Fruit fly (Drosophila melanogaster): Measurements from ENCODE around the gene Coprox.

Coprox gene

dm6 chr2L:7007564-7007963 is 43.3 kb downstream of the Coprox start (continued):
- TF ChIP-seq dysf (GFP tag; IDR thresholded peaks at IDR 0.05): no peak
- TF ChIP-seq cwo (GFP tag; optimal IDR thresholded peaks at IDR 0.05): no peak
- no peak for TF ChIP-seq HHEX (GFP tag; optimal IDR thresholded peaks at IDR 0.05)
- no peak for TF ChIP-seq CG17186 (GFP tag; optimal IDR thresholded peaks at IDR 0.05)
- TF ChIP-seq CG33213 (GFP tag; optimal IDR thresholded peaks at IDR 0.05): no peak
- TF ChIP-seq CG12391 (tag; optimal IDR thresholded peaks at IDR 0.05): no peak
- TF ChIP-seq dm (GFP tag; optimal IDR thresholded peaks at IDR 0.05): no peak
- no peak for TF ChIP-seq NK7.1 (GFP tag; optimal IDR thresholded peaks at IDR 0.05)
- TF ChIP-seq CG15073 (GFP tag; optimal IDR thresholded peaks at IDR 0.05): no peak
- no peak for TF ChIP-seq exex (tag; optimal IDR thresholded peaks at IDR 0.05)
- TF ChIP-seq CG1647 (GFP tag; optimal IDR thresholded peaks at IDR 0.05): no peak
- TF ChIP-seq bigmax (GFP tag; optimal IDR thresholded peaks at IDR 0.05): peak; percentile 31
- TF ChIP-seq Fer2 (tag; optimal IDR thresholded peaks at IDR 0.05): no peak
- TF ChIP-seq Blimp-1 (GFP tag; optimal IDR thresholded peaks at IDR 0.05): peak; percentile 86
- no peak for TF ChIP-seq hb (GFP tag; IDR thresholded peaks at IDR 0.05; ENCODE audit: partially characterized antibody)
- TF ChIP-seq CG12219 (GFP tag; optimal IDR thresholded peaks at IDR 0.05): no peak
- TF ChIP-seq slbo (GFP tag; IDR thresholded peaks at IDR 0.05): no peak
- no peak for TF ChIP-seq org-1 (GFP tag; optimal IDR thresholded peaks at IDR 0.05)
- 0 out of 3 replicates have a peak, but pooled peaks have one; percentile 80 for TF ChIP-seq CG2199 (GFP tag; IDR thresholded peaks at IDR 0.05)
- TF ChIP-seq Dek (tag; optimal IDR thresholded peaks at IDR 0.05): no peak
- TF ChIP-seq CG5953 (GFP tag; IDR thresholded peaks at IDR 0.05): no peak
- TF ChIP-seq Dip3 (GFP tag; optimal IDR thresholded peaks at IDR 0.05): no peak
- TF ChIP-seq CG13296 (GFP tag; optimal IDR thresholded peaks at IDR 0.05): no peak
- no peak for TF ChIP-seq Antp (GFP tag; optimal IDR thresholded peaks at IDR 0.05)
- TF ChIP-seq CHES-1-like (GFP tag; optimal IDR thresholded peaks at IDR 0.05): no peak
- TF ChIP-seq mirr (GFP tag; optimal IDR thresholded peaks at IDR 0.05): no peak
- TF ChIP-seq CG9876 (GFP tag; optimal IDR thresholded peaks at IDR 0.05): no peak
- TF ChIP-seq CG3065 (GFP tag; optimal IDR thresholded peaks at IDR 0.05): no peak
- TF ChIP-seq CG13894 (tag; optimal IDR thresholded peaks at IDR 0.05): no peak
- no peak for TF ChIP-seq CG11504 (tag; optimal IDR thresholded peaks at IDR 0.05)
- no peak for TF ChIP-seq CG6683 (GFP tag; optimal IDR thresholded peaks at IDR 0.05)
- no peak for TF ChIP-seq ind (GFP tag; optimal IDR thresholded peaks at IDR 0.05)
- TF ChIP-seq H2.0 (GFP tag; IDR thresholded peaks at IDR 0.05): no peak
- no peak for TF ChIP-seq CG15514 (GFP tag; optimal IDR thresholded peaks at IDR 0.05)
- no peak for TF ChIP-seq HmgD (GFP tag; optimal IDR thresholded peaks at IDR 0.05)
- 0 out of 3 replicates have a peak, but pooled peaks have one; percentile 22 for TF ChIP-seq ci (GFP tag; IDR thresholded peaks at IDR 0.05)
- no peak for TF ChIP-seq Kr (GFP tag; optimal IDR thresholded peaks at IDR 0.05)
- TF ChIP-seq CG4328 (GFP tag; optimal IDR thresholded peaks at IDR 0.05): no peak
- TF ChIP-seq Adf1 (GFP tag; IDR thresholded peaks at IDR 0.05): no peak
- TF ChIP-seq Sry-δ (GFP tag; optimal IDR thresholded peaks at IDR 0.05): no peak
- no peak for TF ChIP-seq kni (GFP tag; optimal IDR thresholded peaks at IDR 0.05)
- no peak for TF ChIP-seq Sin3A (optimal IDR thresholded peaks at IDR 0.05)
- no peak for TF ChIP-seq p53 (GFP tag; optimal IDR thresholded peaks at IDR 0.05)
- TF ChIP-seq C15 (GFP tag; IDR thresholded peaks at IDR 0.05): no peak
- no peak for TF ChIP-seq unpg (GFP tag; optimal IDR thresholded peaks at IDR 0.05)
- no peak for TF ChIP-seq CG16863 (GFP tag; optimal IDR thresholded peaks at IDR 0.05)
- peak; percentile 44 for TF ChIP-seq sens (GFP tag)
- TF ChIP-seq Hey (tag; optimal IDR thresholded peaks at IDR 0.05): no peak
- TF ChIP-seq zen2 (GFP tag; IDR thresholded peaks at IDR 0.05; ENCODE audit: partially characterized antibody): no peak
- TF ChIP-seq E2f2 (GFP tag; IDR thresholded peaks at IDR 0.05): no peak
- TF ChIP-seq psq (GFP tag; optimal IDR thresholded peaks at IDR 0.05): no peak
